Fruit fly (Drosophila melanogaster) whole organism, embryonic: ENCODE measurements around the gene Gr36a.

Experiments
- CG10654 ChIP-seq: fragments of 200-800 bp; sonication (Bioruptor generic); optimal IDR thresholded peaks from 2 replicates; lab custom pipeline; 2016; ENCODE audit warnings: missing biosample characterization, missing genetic modification characterization
- CG14050 ChIP-seq: fragments of 200-800 bp; sonication (Bioruptor generic); IDR thresholded peaks from 3 replicates; pipeline ENCODE4 v1.3.6; 2022; ENCODE audit warnings: missing biosample characterization, missing genetic modification characterization
- CG15479 ChIP-seq: fragments of 200-800 bp; sonication (Bioruptor generic); optimal IDR thresholded peaks from 3 replicates; lab custom pipeline; 2019; ENCODE audit warnings: missing biosample characterization, mild to moderate bottlenecking, missing genetic modification characterization, moderate library complexity
- CG1603 ChIP-seq: fragments of 200-800 bp; sonication (Bioruptor generic); optimal IDR thresholded peaks from 2 replicates; lab custom pipeline; 2019; ENCODE audit warnings: missing biosample characterization, mild to moderate bottlenecking, missing genetic modification characterization, moderate library complexity
- CG16813 ChIP-seq: fragments of 200-800 bp; sonication (Bioruptor generic); IDR thresholded peaks from 3 replicates; pipeline ENCODE4 v1.3.6; 2022; ENCODE audit warnings: missing biosample characterization, missing genetic modification characterization; ENCODE audit not compliant: partially characterized antibody
- CG17186 ChIP-seq: fragments of 200-800 bp; sonication (Bioruptor generic); optimal IDR thresholded peaks from 3 replicates; lab custom pipeline; 2017; ENCODE audit warnings: missing biosample characterization, missing genetic modification reagents, missing genetic modification characterization
- CG17361 ChIP-seq: fragments of 200-800 bp; sonication (Bioruptor generic); IDR thresholded peaks from 3 replicates; pipeline ENCODE4 v1.3.6; 2022; ENCODE audit warnings: missing biosample characterization, missing genetic modification characterization
- CG17912 ChIP-seq: fragments of 200-800 bp; sonication (Bioruptor generic); optimal IDR thresholded peaks from 2 replicates; lab custom pipeline; 2018; ENCODE audit warnings: missing biosample characterization, mild to moderate bottlenecking, missing genetic modification characterization
- CG1832 ChIP-seq: fragments of 200-800 bp; sonication (Bioruptor generic); optimal IDR thresholded peaks from 2 replicates; lab custom pipeline; 2017; ENCODE audit warnings: missing biosample characterization, mild to moderate bottlenecking, missing genetic modification characterization, inconsistent platforms
- CG18599 ChIP-seq: fragments of 200-800 bp; sonication (Bioruptor generic); optimal IDR thresholded peaks from 3 replicates; lab custom pipeline; 2017; ENCODE audit warnings: missing biosample characterization, missing genetic modification characterization, mild to moderate bottlenecking, moderate library complexity, missing genetic modification reagents
- CG43689 ChIP-seq: fragments of 200-800 bp; sonication (Bioruptor generic); IDR thresholded peaks from 2 replicates; pipeline ENCODE4 v1.3.6; 2022; ENCODE audit warnings: missing biosample characterization, missing genetic modification characterization
- CG4424 ChIP-seq: fragments of 200-800 bp; sonication (Bioruptor generic); optimal IDR thresholded peaks from 3 replicates; lab custom pipeline; 2016; ENCODE audit warnings: missing biosample characterization, missing genetic modification characterization
- CG4617 ChIP-seq: fragments of 200-800 bp; sonication (Bioruptor generic); optimal IDR thresholded peaks from 3 replicates; lab custom pipeline; 2016; ENCODE audit warnings: missing biosample characterization, missing genetic modification characterization, borderline replicate concordance
- CG4730 ChIP-seq: fragments of 200-800 bp; sonication (Bioruptor generic); IDR thresholded peaks from 2 replicates; pipeline ENCODE4 v1.3.6; 2022; ENCODE audit warnings: missing biosample characterization, missing genetic modification characterization
- CG4820 ChIP-seq: fragments of 200-800 bp; sonication (Bioruptor generic); optimal IDR thresholded peaks from 3 replicates; lab custom pipeline; 2016; ENCODE audit warnings: missing biosample characterization, missing genetic modification characterization
- CG7271 ChIP-seq: fragments of 200-800 bp; sonication (Bioruptor generic); optimal IDR thresholded peaks from 2 replicates; lab custom pipeline; 2018; ENCODE audit warnings: missing biosample characterization, mild to moderate bottlenecking, missing genetic modification characterization, moderate library complexity
- CG7357 ChIP-seq: fragments of 200-800 bp; sonication (Bioruptor generic); IDR thresholded peaks from 3 replicates; pipeline ENCODE4 v1.3.6; 2022; ENCODE audit warnings: missing biosample characterization, missing genetic modification characterization
- CG8944 ChIP-seq: fragments of 200-800 bp; sonication (Bioruptor generic); optimal IDR thresholded peaks from 3 replicates; lab custom pipeline; 2016; ENCODE audit warnings: missing biosample characterization, missing genetic modification characterization
- CG9215 ChIP-seq: fragments of 200-800 bp; sonication (Bioruptor generic); IDR thresholded peaks from 2 replicates; pipeline ENCODE4 v1.3.6; 2022; ENCODE audit warnings: missing biosample characterization, missing genetic modification characterization
- CTCF ChIP-seq: fragments of 200-800 bp; sonication (Bioruptor generic); optimal IDR thresholded peaks from 2 replicates; lab custom pipeline; 2017; ENCODE audit warnings: missing biosample characterization, mild to moderate bottlenecking, missing genetic modification characterization, moderate library complexity
- D19B ChIP-seq: fragments of 200-800 bp; sonication (Bioruptor generic); optimal IDR thresholded peaks from 2 replicates; lab custom pipeline; 2017; ENCODE audit warnings: missing biosample characterization, mild to moderate bottlenecking, missing genetic modification characterization
- HLH4C ChIP-seq: fragments of 200-800 bp; sonication (Bioruptor generic); IDR thresholded peaks from 3 replicates; pipeline ENCODE4 v1.3.6; 2022; ENCODE audit warnings: missing biosample characterization, missing genetic modification characterization; ENCODE audit not compliant: partially characterized antibody
- Hr3 ChIP-seq: fragments of 200-800 bp; sonication (Bioruptor generic); optimal IDR thresholded peaks from 3 replicates; lab custom pipeline; 2016; ENCODE audit warnings: missing biosample characterization, missing genetic modification characterization
- Ravus ChIP-seq: fragments of 200-800 bp; sonication (Bioruptor generic); IDR thresholded peaks from 2 replicates; pipeline ENCODE4 v1.3.6; 2022; ENCODE audit warnings: missing biosample characterization, missing genetic modification characterization
- ab ChIP-seq: fragments of 200-800 bp; sonication (Bioruptor generic); optimal IDR thresholded peaks from 2 replicates; lab custom pipeline; 2016; ENCODE audit warnings: missing biosample characterization, missing genetic modification characterization
- chn ChIP-seq: fragments of 200-800 bp; sonication (Bioruptor generic); optimal IDR thresholded peaks from 2 replicates; lab custom pipeline; 2016; ENCODE audit warnings: missing biosample characterization, missing genetic modification characterization
- corto ChIP-seq: fragments of 200-800 bp; sonication (Bioruptor generic); optimal IDR thresholded peaks from 2 replicates; lab custom pipeline; 2016; ENCODE audit warnings: missing biosample characterization, mild to moderate bottlenecking, missing genetic modification characterization, moderate library complexity
- cwo ChIP-seq: fragments of 200-800 bp; sonication (Bioruptor generic); optimal IDR thresholded peaks from 3 replicates; lab custom pipeline; 2017; ENCODE audit warnings: missing biosample characterization, missing genetic modification characterization, mild to moderate bottlenecking, moderate library complexity, missing genetic modification reagents
- dati ChIP-seq: fragments of 200-800 bp; sonication (Bioruptor generic); IDR thresholded peaks from 2 replicates; pipeline ENCODE4 v1.3.6; 2022; ENCODE audit warnings: missing biosample characterization, missing genetic modification characterization
- h ChIP-seq: fragments of >200 bp; optimal IDR thresholded peaks from 2 replicates; lab custom pipeline; 2017
- lab ChIP-seq: fragments of 200-800 bp; sonication (Bioruptor generic); optimal IDR thresholded peaks from 3 replicates; lab custom pipeline; 2017; ENCODE audit warnings: missing biosample characterization, missing genetic modification characterization, mild to moderate bottlenecking, moderate library complexity, missing genetic modification reagents
- p53 ChIP-seq: fragments of 200-800 bp; sonication (Bioruptor generic); optimal IDR thresholded peaks from 2 replicates; lab custom pipeline; 2016; ENCODE audit warnings: missing biosample characterization, missing genetic modification characterization
- ranshi ChIP-seq: fragments of 200-800 bp; sonication (Bioruptor generic); IDR thresholded peaks from 2 replicates; pipeline ENCODE4 v1.3.6; 2022; ENCODE audit warnings: missing biosample characterization, missing genetic modification characterization
- row ChIP-seq: fragments of 200-800 bp; sonication (Bioruptor generic); IDR thresholded peaks from 3 replicates; pipeline ENCODE4 v1.3.6; 2022; ENCODE audit warnings: missing biosample characterization, missing genetic modification characterization
- scrt ChIP-seq: fragments of 200-800 bp; sonication (Bioruptor generic); optimal IDR thresholded peaks from 2 replicates; lab custom pipeline; 2018; ENCODE audit warnings: missing biosample characterization, mild to moderate bottlenecking, missing genetic modification characterization, moderate library complexity
- so ChIP-seq: fragments of 200-800 bp; sonication (Bioruptor generic); IDR thresholded peaks from 3 replicates; pipeline ENCODE4 v1.3.6; 2022; ENCODE audit warnings: missing biosample characterization, missing genetic modification characterization
- tin ChIP-seq: fragments of 200-800 bp; sonication (Bioruptor generic); optimal IDR thresholded peaks from 3 replicates; lab custom pipeline; 2016; ENCODE audit warnings: missing biosample characterization, missing genetic modification characterization
- tna ChIP-seq: fragments of 200-800 bp; sonication (Bioruptor generic); IDR thresholded peaks from 2 replicates; pipeline ENCODE4 v1.3.6; 2022; ENCODE audit warnings: missing biosample characterization, missing genetic modification characterization; ENCODE audit not compliant: partially characterized antibody
- toy ChIP-seq: fragments of 200-800 bp; sonication (Bioruptor generic); IDR thresholded peaks from 2 replicates; pipeline ENCODE4 v1.3.6; 2022; ENCODE audit warnings: missing biosample characterization, missing genetic modification characterization
- zfh1 ChIP-seq: fragments of 200-800 bp; sonication (Bioruptor generic); IDR thresholded peaks from 3 replicates; pipeline ENCODE4 v1.3.6; 2022; ENCODE audit warnings: missing biosample characterization, missing genetic modification characterization

The Gr36a gene

dm6 chr2L:17163344-17163743 lies 13.1 kb upstream of the Gr36a start:
- no peak for TF ChIP-seq CG8944 (GFP tag; lab: Kevin White, UChicago)
- TF ChIP-seq CTCF, result peak; percentile 54
- no peak for TF ChIP-seq CG17361 (GFP tag; lab: Robert Waterston, UW)
- no peak for TF ChIP-seq CG14050 (GFP tag; lab: Robert Waterston, UW)
- no peak for TF ChIP-seq so (GFP tag; lab: Robert Waterston, UW)
- TF ChIP-seq CG17186, result no peak
- no peak for TF ChIP-seq CG1603 (tag; lab: Kevin White, UChicago)

dm6 chr2L:17173181-17173580 lies 3.2 kb upstream of the Gr36a start, which contains the start of gene CG34169:
Gene CG34169 (plus strand): TSS chr2L:17173481.
- no peak for TF ChIP-seq corto
- no peak for TF ChIP-seq CG16813 (GFP tag; lab: Robert Waterston, UW)
- TF ChIP-seq p53 (GFP tag; lab: Kevin White, UChicago), result no peak
- TF ChIP-seq CG9215 (GFP tag; lab: Robert Waterston, UW), result no peak
- TF ChIP-seq tna, result no peak
- TF ChIP-seq CG18599 (GFP tag; lab: Kevin White, UChicago), result no peak
- no peak for TF ChIP-seq CG4424 (GFP tag; lab: Kevin White, UChicago)
- TF ChIP-seq chn, result no peak
- no peak for TF ChIP-seq HLH4C
- no peak for TF ChIP-seq row (GFP tag; lab: Robert Waterston, UW)
- no peak for TF ChIP-seq h (lab: Kevin White, UChicago)
- TF ChIP-seq dati (GFP tag; lab: Robert Waterston, UW), result no peak
- TF ChIP-seq D19B (GFP tag; lab: Kevin White, UChicago), result no peak
- TF ChIP-seq ranshi, result no peak
- no peak for TF ChIP-seq toy (GFP tag; lab: Robert Waterston, UW)
- no peak for TF ChIP-seq CG17912
- TF ChIP-seq CG1832, result no peak
- TF ChIP-seq cwo (GFP tag; lab: Kevin White, UChicago), result no peak

- TF ChIP-seq CG7357, result no peak
- TF ChIP-seq CG7271 (tag; lab: Kevin White, UChicago), result no peak
- no peak for TF ChIP-seq CG10654 (GFP tag; lab: Kevin White, UChicago)
- no peak for TF ChIP-seq Hr3 (GFP tag; lab: Kevin White, UChicago)
- TF ChIP-seq CG17186, result no peak
- TF ChIP-seq tin (GFP tag; lab: Kevin White, UChicago), result no peak
- TF ChIP-seq Ravus (GFP tag; lab: Robert Waterston, UW), result no peak
- no peak for TF ChIP-seq CG43689 (GFP tag; lab: Robert Waterston, UW)
- no peak for TF ChIP-seq zfh1 (GFP tag; lab: Robert Waterston, UW)
Measured at dm6 chr2L:17178472-17178871, 2.1 kb downstream of the Gr36a start, which contains the start of gene Gr36b. Gene Gr36b (plus strand): TSS chr2L:17178772.

- TF ChIP-seq CG4820 (GFP tag; lab: Kevin White, UChicago), result no peak
- no peak for TF ChIP-seq scrt (GFP tag; lab: Kevin White, UChicago)
- no peak for TF ChIP-seq ab (GFP tag; lab: Kevin White, UChicago)
- no peak for TF ChIP-seq CG4730 (GFP tag; lab: Robert Waterston, UW)
- no peak for TF ChIP-seq CG4617
- TF ChIP-seq CG15479 (GFP tag; lab: Kevin White, UChicago), result no peak
- TF ChIP-seq lab (GFP tag; lab: Kevin White, UChicago), result no peak
Measured at dm6 chr2L:17180038-17180437, 3.6 kb downstream of the Gr36a start, which contains the start of gene Gr36c. Gene Gr36c (plus strand): TSS chr2L:17180338.
